Fruit fly (Drosophila melanogaster): ENCODE data around the gene Gli.

DNA sequence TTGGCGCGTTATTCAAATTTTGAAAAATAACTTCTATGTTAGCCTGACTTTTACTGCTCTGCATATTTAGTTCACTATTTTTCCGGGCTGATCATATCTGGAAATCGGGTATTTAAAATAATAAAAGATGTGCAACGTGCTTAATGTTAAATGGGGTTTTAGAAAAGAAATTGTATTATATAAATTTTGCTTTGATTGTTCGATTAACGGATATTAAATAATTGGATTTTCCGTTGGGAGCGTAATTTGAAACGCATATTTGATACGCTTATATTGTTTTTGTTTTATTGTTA lies 14.4 kb downstream of the Gli start:
- TF ChIP-seq usp (GFP tag; optimal IDR thresholded peaks at IDR 0.05) (no peak), Dll (optimal IDR thresholded peaks at IDR 0.05) (no peak), pan (optimal IDR thresholded peaks at IDR 0.05) (no peak)
